Worm (Caenorhabditis elegans): ENCODE results near the gene idh-1.

Gene idh-1

ce11 chrIV:9427959-9428358 is 12.9 kb downstream of the idh-1 start, which contains the start of gene F59B8.1:
Gene F59B8.1, plus strand, starts transcription at chrIV:9428259.
- TF ChIP-seq egl-18 (GFP tag; IDR thresholded peaks at IDR 0.05) (no peak), ceh-40 (GFP tag; IDR thresholded peaks at IDR 0.05) (no peak), ekl-4 (GFP tag; IDR thresholded peaks at IDR 0.05) (no peak), F55B11.4 (tag; optimal IDR thresholded peaks at IDR 0.05; ENCODE audit: borderline replicate concordance, insufficient read depth) (no peak), F23B12.7 (tag; optimal IDR thresholded peaks at IDR 0.05; ENCODE audit: insufficient read depth) (no peak), lin-54 (GFP tag; optimal IDR thresholded peaks at IDR 0.05) (no peak), F22D6.2 (tag; optimal IDR thresholded peaks at IDR 0.05) (no peak), athp-1 (tag; optimal IDR thresholded peaks at IDR 0.05) (no peak), pbrm-1 (GFP tag; IDR thresholded peaks at IDR 0.05) (no peak), nfya-1 (tag; optimal IDR thresholded peaks at IDR 0.05; ENCODE audit: borderline replicate concordance, insufficient read depth) (no peak), ets-4 (GFP tag; optimal IDR thresholded peaks at IDR 0.05) (no peak), repo-1 (tag; optimal IDR thresholded peaks at IDR 0.05) (no peak), atf-7 (tag; optimal IDR thresholded peaks at IDR 0.05) (no peak), tbx-9 (tag; optimal IDR thresholded peaks at IDR 0.05; ENCODE audit: borderline replicate concordance) (no peak), ztf-18 (tag; optimal IDR thresholded peaks at IDR 0.05) (no peak), mel-28 (tag; optimal IDR thresholded peaks at IDR 0.05; ENCODE audit: borderline replicate concordance) (no peak), somi-1 (GFP tag; optimal IDR thresholded peaks at IDR 0.05) (no peak), attf-3 (GFP tag; conservative IDR thresholded peaks at IDR 0.05) (no peak), lin-26 (GFP tag; IDR thresholded peaks at IDR 0.05) (no peak)

ce11 chrIV:9423095-9423494 is 17.8 kb downstream of the idh-1 start, which contains the start of gene srxa-2:
Gene srxa-2, plus strand, starts transcription at chrIV:9423395.
- TF ChIP-seq fkh-3 (tag; optimal IDR thresholded peaks at IDR 0.05) = no peak
- TF ChIP-seq dox-1 (GFP tag; IDR thresholded peaks at IDR 0.05) = no peak
- no peak for TF ChIP-seq Y95B8A.8 (GFP tag; IDR thresholded peaks at IDR 0.05)

ce11 chrIV:9422408-9422807 is 18.5 kb downstream of the idh-1 start, which contains the start of gene F56D5.9:
Gene F56D5.9, minus strand, starts transcription at chrIV:9422508.
- TF ChIP-seq ztf-25 (GFP tag; IDR thresholded peaks at IDR 0.05) = no peak
- TF ChIP-seq Y79H2A.3 (GFP tag; conservative IDR thresholded peaks at IDR 0.05) = no peak
- no peak for TF ChIP-seq F33H1.4 (GFP tag; IDR thresholded peaks at IDR 0.05)
- TF ChIP-seq pha-4 (tag; optimal IDR thresholded peaks at IDR 0.05) = no peak
- TF ChIP-seq snpc-1.1 (tag; optimal IDR thresholded peaks at IDR 0.05; ENCODE audit: insufficient read depth) = no peak
- no peak for TF ChIP-seq ccch-3 (GFP tag; optimal IDR thresholded peaks at IDR 0.05)
- no peak for TF ChIP-seq mel-28 (tag; optimal IDR thresholded peaks at IDR 0.05; ENCODE audit: borderline replicate concordance)
- no peak for TF ChIP-seq hrde-1 (tag; optimal IDR thresholded peaks at IDR 0.05; ENCODE audit: borderline replicate concordance)
- TF ChIP-seq aptf-3 (GFP tag; IDR thresholded peaks at IDR 0.05) = no peak
- TF ChIP-seq F22D6.2 (tag; optimal IDR thresholded peaks at IDR 0.05) = no peak
- TF ChIP-seq unc-130 (GFP tag; optimal IDR thresholded peaks at IDR 0.05) = no peak
- TF ChIP-seq Y53F4B.3 (GFP tag; IDR thresholded peaks at IDR 0.05) = no peak
- no peak for TF ChIP-seq bed-1 (GFP tag; IDR thresholded peaks at IDR 0.05)
- TF ChIP-seq ceh-100 (GFP tag; IDR thresholded peaks at IDR 0.05) = no peak
- TF ChIP-seq lin-35 (GFP tag; optimal IDR thresholded peaks at IDR 0.05) = no peak
- no peak for TF ChIP-seq atf-7 (tag; optimal IDR thresholded peaks at IDR 0.05)

All from whole organism, young adult.